Worm (Caenorhabditis elegans) whole organism, young adult: ENCODE data around the gene pccb-1.
A peak's percentile ranks its signal among the peaks of the same experiment; 100 is the strongest.

Experiments used
- D2030.7 ChIP-seq: fragments of 200-800 bp; sonication (Bioruptor generic); IDR thresholded peaks from 2 replicates; pipeline ENCODE4 v1.3.6; 2022; ENCODE audit warnings: missing genetic modification reagents, missing genetic modification characterization, missing compliant biosample characterization
- F22D6.2 ChIP-seq: sonication (generic microtip); optimal IDR thresholded peaks from 2 replicates; lab custom pipeline; 2016; ENCODE audit warnings: mild to moderate bottlenecking, missing genetic modification characterization, missing compliant biosample characterization
- F23B12.7 ChIP-seq: sonication (generic microtip); optimal IDR thresholded peaks from 2 replicates; lab custom pipeline; 2017; ENCODE audit warnings: missing genetic modification characterization, mild to moderate bottlenecking, missing compliant biosample characterization, antibody characterized with exemption, moderate library complexity; ENCODE audit not compliant: insufficient read depth
- F55B11.4 ChIP-seq: sonication (generic microtip); optimal IDR thresholded peaks from 2 replicates; lab custom pipeline; 2016; ENCODE audit warnings: missing compliant biosample characterization, missing genetic modification characterization, borderline replicate concordance; ENCODE audit not compliant: insufficient read depth
- F57C9.4 ChIP-seq: sonication (generic microtip); optimal IDR thresholded peaks from 2 replicates; lab custom pipeline; 2017; ENCODE audit warnings: mild to moderate bottlenecking, missing genetic modification characterization, missing compliant biosample characterization
- K11D2.4 ChIP-seq: fragments of 200-800 bp; sonication (Bioruptor generic); IDR thresholded peaks from 2 replicates; pipeline ENCODE4 v1.3.6; 2022; ENCODE audit warnings: missing genetic modification reagents, missing genetic modification characterization, missing compliant biosample characterization
- K12H6.12 ChIP-seq: fragments of 200-800 bp; sonication (Bioruptor generic); optimal IDR thresholded peaks from 2 replicates; lab custom pipeline; 2018; ENCODE audit warnings: mild to moderate bottlenecking, missing genetic modification characterization, missing compliant biosample characterization
- T26A5.8 ChIP-seq: sonication (generic microtip); optimal IDR thresholded peaks from 2 replicates; lab custom pipeline; 2016; ENCODE audit warnings: missing genetic modification characterization, missing compliant biosample characterization
- Y79H2A.3 ChIP-seq: fragments of 200-800 bp; sonication (Bioruptor generic); conservative IDR thresholded peaks from 2 replicates; pipeline ENCODE4 v1.3.6; 2022; ENCODE audit warnings: missing genetic modification reagents, missing genetic modification characterization, missing compliant biosample characterization
- aptf-3 ChIP-seq: fragments of 200-800 bp; sonication (Bioruptor generic); IDR thresholded peaks from 2 replicates; pipeline ENCODE4 v1.3.6; 2022; ENCODE audit warnings: missing genetic modification characterization, missing compliant biosample characterization
- atf-7 ChIP-seq: sonication (generic microtip); optimal IDR thresholded peaks from 2 replicates; lab custom pipeline; 2017; ENCODE audit warnings: mild to moderate bottlenecking, missing genetic modification characterization, missing compliant biosample characterization
- athp-1 ChIP-seq: sonication (generic microtip); optimal IDR thresholded peaks from 2 replicates; lab custom pipeline; 2017; ENCODE audit warnings: mild to moderate bottlenecking, missing genetic modification characterization, missing compliant biosample characterization
- attf-5 ChIP-seq: fragments of 200-800 bp; sonication (Bioruptor generic); optimal IDR thresholded peaks from 2 replicates; lab custom pipeline; 2018; ENCODE audit warnings: mild to moderate bottlenecking, missing genetic modification characterization, missing compliant biosample characterization
- ccch-3 ChIP-seq: fragments of 200-800 bp; sonication (Bioruptor generic); optimal IDR thresholded peaks from 2 replicates; lab custom pipeline; 2018; ENCODE audit warnings: mild to moderate bottlenecking, missing genetic modification characterization, missing compliant biosample characterization
- cebp-2 ChIP-seq: fragments of 200-800 bp; sonication (Bioruptor generic); IDR thresholded peaks from 2 replicates; pipeline ENCODE4 v1.3.6; 2022; ENCODE audit warnings: missing genetic modification characterization, missing compliant biosample characterization
- ceh-27 ChIP-seq: fragments of 200-800 bp; sonication (Bioruptor generic); optimal IDR thresholded peaks from 2 replicates; lab custom pipeline; 2018; ENCODE audit warnings: mild to moderate bottlenecking, missing genetic modification characterization, moderate library complexity, missing compliant biosample characterization
- die-1 ChIP-seq: sonication (generic microtip); optimal IDR thresholded peaks from 2 replicates; lab custom pipeline; 2016; ENCODE audit warnings: missing genotype, mild to moderate bottlenecking, missing genetic modification characterization, missing compliant biosample characterization
- egl-18 ChIP-seq: fragments of 200-800 bp; sonication (Bioruptor generic); IDR thresholded peaks from 2 replicates; pipeline ENCODE4 v1.3.6; 2022; ENCODE audit warnings: missing genetic modification reagents, missing genetic modification characterization, missing compliant biosample characterization
- egl-44 ChIP-seq: fragments of 200-800 bp; sonication (Bioruptor generic); IDR thresholded peaks from 2 replicates; pipeline ENCODE4 v1.3.6; 2022; ENCODE audit warnings: missing genetic modification reagents, missing genetic modification characterization, missing compliant biosample characterization
- egrh-3 ChIP-seq: fragments of 200-800 bp; sonication (Bioruptor generic); IDR thresholded peaks from 2 replicates; pipeline ENCODE4 v1.3.6; 2022; ENCODE audit warnings: missing genetic modification reagents, missing genetic modification characterization, missing compliant biosample characterization
- hlh-26 ChIP-seq: fragments of 200-800 bp; sonication (Bioruptor generic); conservative IDR thresholded peaks from 2 replicates; pipeline ENCODE4 v1.3.6; 2022; ENCODE audit warnings: missing genetic modification reagents, missing genetic modification characterization, missing compliant biosample characterization
- hmg-1.2 ChIP-seq: fragments of 200-800 bp; sonication (Bioruptor generic); IDR thresholded peaks from 2 replicates; pipeline ENCODE4 v1.3.6; 2022; ENCODE audit warnings: missing genetic modification reagents, missing genetic modification characterization, missing compliant biosample characterization
- hsf-1 ChIP-seq: fragments of 200-800 bp; sonication (Bioruptor generic); IDR thresholded peaks from 2 replicates; pipeline ENCODE4 v1.3.6; 2022; ENCODE audit warnings: missing genetic modification reagents, missing genetic modification characterization, missing compliant biosample characterization
- let-607 ChIP-seq, 2 experiments: fragments of 200-800 bp in 1 of 2; sonication (Bioruptor generic) in 1 of 2; sonication (generic microtip) in 1 of 2; optimal IDR thresholded peaks; 2 replicates each; lab custom pipeline; 2016 to 2018; ENCODE audit warnings: mild to moderate bottlenecking in 2 of 2, missing compliant biosample characterization in 2 of 2, missing genetic modification characterization in 2 of 2, moderate library complexity in 2 of 2, missing genotype in 1 of 2
- lin-40 ChIP-seq: sonication (generic microtip); optimal IDR thresholded peaks from 2 replicates; lab custom pipeline; 2016; ENCODE audit warnings: missing genetic modification characterization, mild to moderate bottlenecking, missing compliant biosample characterization, missing genotype, missing genetic modification reagents
- lin-54 ChIP-seq: fragments of 200-800 bp; sonication (Bioruptor generic); optimal IDR thresholded peaks from 2 replicates; lab custom pipeline; 2018; ENCODE audit warnings: mild to moderate bottlenecking, missing genetic modification characterization, missing compliant biosample characterization
- lir-1 ChIP-seq: fragments of 200-800 bp; sonication (Bioruptor generic); conservative IDR thresholded peaks from 2 replicates; pipeline ENCODE4 v1.3.6; 2022; ENCODE audit warnings: missing genetic modification reagents, missing genetic modification characterization, missing compliant biosample characterization
- lsl-1 ChIP-seq: fragments of 200-800 bp; sonication (Bioruptor generic); optimal IDR thresholded peaks from 2 replicates; lab custom pipeline; 2018; ENCODE audit warnings: mild to moderate bottlenecking, missing genetic modification characterization, moderate library complexity, missing compliant biosample characterization
- mcd-1 ChIP-seq: fragments of 200-800 bp; sonication (Bioruptor generic); IDR thresholded peaks from 2 replicates; pipeline ENCODE4 v1.3.6; 2022; ENCODE audit warnings: missing genetic modification reagents, missing genetic modification characterization, missing compliant biosample characterization
- mel-28 ChIP-seq: sonication (generic microtip); optimal IDR thresholded peaks from 2 replicates; lab custom pipeline; 2016; ENCODE audit warnings: borderline replicate concordance, mild to moderate bottlenecking, missing genetic modification characterization, missing compliant biosample characterization
- mes-4 ChIP-seq: sonication (generic microtip); optimal IDR thresholded peaks from 2 replicates; lab custom pipeline; 2016; ENCODE audit warnings: missing genotype, missing genetic modification characterization, missing compliant biosample characterization
- mxl-1 ChIP-seq: sonication (generic microtip); optimal IDR thresholded peaks from 2 replicates; lab custom pipeline; 2016; ENCODE audit warnings: missing genetic modification characterization, missing compliant biosample characterization
- nfya-1 ChIP-seq: sonication (generic microtip); optimal IDR thresholded peaks from 2 replicates; lab custom pipeline; 2017; ENCODE audit warnings: antibody characterized with exemption, missing compliant biosample characterization, missing genetic modification characterization, borderline replicate concordance; ENCODE audit not compliant: insufficient read depth
- nfya-2 ChIP-seq: fragments of 200-800 bp; sonication (Bioruptor generic); IDR thresholded peaks from 2 replicates; pipeline ENCODE4 v1.3.6; 2022; ENCODE audit warnings: missing genetic modification reagents, missing genetic modification characterization, missing compliant biosample characterization
- nfyb-1 ChIP-seq: fragments of 200-800 bp; sonication (Bioruptor generic); IDR thresholded peaks from 2 replicates; pipeline ENCODE4 v1.3.6; 2022; ENCODE audit warnings: missing genetic modification reagents, missing genetic modification characterization, missing compliant biosample characterization
- nhr-90 ChIP-seq: sonication (generic microtip); optimal IDR thresholded peaks from 2 replicates; lab custom pipeline; 2016; ENCODE audit warnings: missing genotype, mild to moderate bottlenecking, missing genetic modification characterization, missing compliant biosample characterization
- pbrm-1 ChIP-seq: fragments of 200-800 bp; sonication (Bioruptor generic); IDR thresholded peaks from 2 replicates; pipeline ENCODE4 v1.3.6; 2022; ENCODE audit warnings: missing genetic modification reagents, missing genetic modification characterization, missing compliant biosample characterization
- pha-4 ChIP-seq: fragments of 150-350 bp; sonication (generic microtip); optimal IDR thresholded peaks from 2 replicates; lab custom pipeline; 2014; ENCODE audit warnings: missing biosample characterization, missing genetic modification reagents, missing genetic modification characterization
- rec-8 ChIP-seq, 2 experiments: sonication (generic microtip); optimal IDR thresholded peaks; 2 replicates each; lab custom pipeline; 2016; ENCODE audit warnings: mild to moderate bottlenecking in 2 of 2, missing genetic modification characterization in 2 of 2, missing genetic modification reagents in 2 of 2, missing genotype in 2 of 2, missing biosample characterization in 1 of 2, missing compliant biosample characterization in 1 of 2, moderate library complexity in 1 of 2
- rpc-1 ChIP-seq, 2 experiments: fragments of 150-350 bp in 1 of 2; sonication (generic microtip) in 1 of 2; optimal IDR thresholded peaks; 2 replicates each; lab custom pipeline; 2014 to 2018; ENCODE audit warnings: missing biosample characterization in 1 of 2, missing genetic modification characterization in 1 of 2, missing genetic modification reagents in 1 of 2, missing genotype in 1 of 2
- snpc-1.1 ChIP-seq: sonication (generic microtip); optimal IDR thresholded peaks from 2 replicates; lab custom pipeline; 2017; ENCODE audit warnings: missing genetic modification characterization, mild to moderate bottlenecking, missing compliant biosample characterization, antibody characterized with exemption, moderate library complexity, missing genotype, missing genetic modification reagents; ENCODE audit not compliant: insufficient read depth
- sptf-2 ChIP-seq: fragments of 200-800 bp; sonication (Bioruptor generic); optimal IDR thresholded peaks from 2 replicates; lab custom pipeline; 2018; ENCODE audit warnings: mild to moderate bottlenecking, missing genetic modification characterization, missing compliant biosample characterization
- tbp1 ChIP-seq: fragments of 200-800 bp; sonication (Bioruptor generic); optimal IDR thresholded peaks from 2 replicates; lab custom pipeline; 2018; ENCODE audit warnings: mild to moderate bottlenecking, missing genetic modification characterization, missing compliant biosample characterization
- xnd-1 ChIP-seq: sonication (generic microtip); optimal IDR thresholded peaks from 2 replicates; lab custom pipeline; 2016; ENCODE audit warnings: missing genotype, missing genetic modification reagents, missing genetic modification characterization, missing compliant biosample characterization
- ztf-22 ChIP-seq: fragments of 200-800 bp; sonication (Bioruptor generic); optimal IDR thresholded peaks from 2 replicates; lab custom pipeline; 2018; ENCODE audit warnings: mild to moderate bottlenecking, missing genetic modification characterization, moderate library complexity, missing compliant biosample characterization
- ztf-25 ChIP-seq: fragments of 200-800 bp; sonication (Bioruptor generic); IDR thresholded peaks from 2 replicates; pipeline ENCODE4 v1.3.6; 2022; ENCODE audit warnings: missing genetic modification reagents, missing genetic modification characterization, missing compliant biosample characterization
- ztf-26 ChIP-seq: sonication (generic microtip); optimal IDR thresholded peaks from 2 replicates; lab custom pipeline; 2017; ENCODE audit warnings: missing genetic modification characterization, missing compliant biosample characterization
- ztf-3 ChIP-seq: fragments of 200-800 bp; sonication (Bioruptor generic); optimal IDR thresholded peaks from 2 replicates; lab custom pipeline; 2018; ENCODE audit warnings: mild to moderate bottlenecking, missing genetic modification characterization, missing compliant biosample characterization

The pccb-1 gene

ce11 chrX:3127626-3128142, 38.3 kb downstream of the pccb-1 start:
- peak; percentile 88 for TF ChIP-seq egl-44
- TF ChIP-seq ceh-27, result peak; percentile 91
- peak; percentile 82 for TF ChIP-seq mcd-1
- TF ChIP-seq sptf-2 (GFP tag; lab: Kevin White, UChicago), result no peak
- peak; percentile 54 for TF ChIP-seq die-1 (tag; lab: Kevin White, UChicago)
- TF ChIP-seq atf-7, result peak; percentile 76
- peak; percentile 76 for TF ChIP-seq egrh-3 (GFP tag; lab: Robert Waterston, UW)
- no peak for TF ChIP-seq egl-18 (GFP tag; lab: Robert Waterston, UW)
- TF ChIP-seq Y79H2A.3 (GFP tag; lab: Robert Waterston, UW), result no peak
- no peak for TF ChIP-seq mes-4 (tag; lab: Kevin White, UChicago)
- TF ChIP-seq cebp-2 (GFP tag; lab: Robert Waterston, UW), result no peak
- peak; percentile 29 for TF ChIP-seq F22D6.2 (tag; lab: Kevin White, UChicago)
- TF ChIP-seq pbrm-1, result peak; percentile 87
- no peak for TF ChIP-seq mxl-1 (tag; lab: Kevin White, UChicago)
- TF ChIP-seq attf-5, result peak; percentile 94
- peak; percentile 74 for TF ChIP-seq ztf-3 (GFP tag; lab: Kevin White, UChicago)
- no peak for TF ChIP-seq mel-28
- TF ChIP-seq ztf-25, result no peak
- TF ChIP-seq hmg-1.2 (GFP tag; lab: Robert Waterston, UW), result peak; percentile 86
- no peak for TF ChIP-seq nfya-2 (GFP tag; lab: Robert Waterston, UW)
- no peak for TF ChIP-seq nfya-1
- TF ChIP-seq ztf-22 (GFP tag; lab: Kevin White, UChicago), result peak; percentile 87
- no peak for TF ChIP-seq aptf-3 (GFP tag; lab: Robert Waterston, UW)
- no peak for TF ChIP-seq tbp1 (GFP tag; lab: Kevin White, UChicago)
- TF ChIP-seq D2030.7 (GFP tag; lab: Robert Waterston, UW), result no peak
- TF ChIP-seq K11D2.4 (GFP tag; lab: Robert Waterston, UW), result peak; percentile 76
- no peak for TF ChIP-seq F23B12.7 (tag; lab: Kevin White, UChicago)
- peak; percentile 94 for TF ChIP-seq pha-4 (tag; lab: Kevin White, UChicago)
- peak; percentile 74 for TF ChIP-seq nfyb-1 (GFP tag; lab: Robert Waterston, UW)
- peak; percentile 82 for TF ChIP-seq ztf-26
- no peak for TF ChIP-seq hsf-1 (GFP tag; lab: Robert Waterston, UW)
- no peak for TF ChIP-seq T26A5.8 (tag; lab: Kevin White, UChicago)
- TF ChIP-seq let-607 (tag; optimal IDR thresholded peaks at IDR 0.05; lab: Kevin White, UChicago), result peak; percentile 72 to 75
- peak; percentile 33 for TF ChIP-seq athp-1 (tag; lab: Kevin White, UChicago)
- TF ChIP-seq xnd-1, result no peak
- no peak for TF ChIP-seq rec-8 (tag; optimal IDR thresholded peaks at IDR 0.05; lab: Kevin White, UChicago)
- peak; percentile 95 for TF ChIP-seq K12H6.12 (tag; lab: Kevin White, UChicago)
- TF ChIP-seq F57C9.4 (tag; lab: Kevin White, UChicago), result no peak
- TF ChIP-seq rpc-1 (optimal IDR thresholded peaks at IDR 0.05; lab: Kevin White, UChicago), result no peak
- TF ChIP-seq rpc-1 (tag; optimal IDR thresholded peaks at IDR 0.05; lab: Kevin White, UChicago), result no peak
- TF ChIP-seq ccch-3 (GFP tag; lab: Kevin White, UChicago), result no peak
- TF ChIP-seq snpc-1.1 (tag; lab: Kevin White, UChicago), result peak; percentile 23
- TF ChIP-seq lin-54 (GFP tag; lab: Kevin White, UChicago), result peak; percentile 54
- peak; percentile 65 for TF ChIP-seq nhr-90 (tag; lab: Kevin White, UChicago)
- no peak for TF ChIP-seq hlh-26 (GFP tag; lab: Robert Waterston, UW)
- peak; percentile 99 for TF ChIP-seq lir-1 (GFP tag; lab: Robert Waterston, UW)
- peak; percentile 93 for TF ChIP-seq lin-40 (tag; lab: Kevin White, UChicago)
- no peak for TF ChIP-seq F55B11.4 (tag; lab: Kevin White, UChicago)
- TF ChIP-seq lsl-1 (GFP tag; lab: Kevin White, UChicago), result peak; percentile 4
